Fruit fly (Drosophila melanogaster) whole organism, embryonic: ENCODE results near the gene CG8312.

ENCODE experiments used
- ATbp ChIP-seq: fragments of 200-800 bp; sonication (Bioruptor generic); optimal IDR thresholded peaks from 2 replicates; lab custom pipeline; 2017; ENCODE audit warnings: missing biosample characterization, mild to moderate bottlenecking, missing genetic modification characterization, missing genetic modification reagents
- B-H2 ChIP-seq: fragments of 200-800 bp; sonication (Bioruptor generic); optimal IDR thresholded peaks from 2 replicates; lab custom pipeline; 2018; ENCODE audit warnings: missing biosample characterization, mild to moderate bottlenecking, missing genetic modification characterization
- Bgb ChIP-seq: fragments of 200-800 bp; sonication (Bioruptor generic); IDR thresholded peaks from 2 replicates; pipeline ENCODE4 v1.3.6; 2022; ENCODE audit warnings: missing biosample characterization, missing genetic modification characterization; ENCODE audit not compliant: partially characterized antibody
- BtbVII ChIP-seq: fragments of 200-800 bp; sonication (Bioruptor generic); optimal IDR thresholded peaks from 3 replicates; lab custom pipeline; 2017; ENCODE audit warnings: missing biosample characterization, mild to moderate bottlenecking, missing genetic modification characterization
- CG10979 ChIP-seq: fragments of 200-800 bp; sonication (Bioruptor generic); optimal IDR thresholded peaks from 2 replicates; lab custom pipeline; 2018; ENCODE audit warnings: missing biosample characterization, mild to moderate bottlenecking, missing genetic modification characterization, moderate library complexity
- CG11560 ChIP-seq: fragments of 200-800 bp; sonication (Bioruptor generic); IDR thresholded peaks from 3 replicates; pipeline ENCODE4 v1.3.6; 2022; ENCODE audit warnings: missing biosample characterization, missing genetic modification characterization
- CG11696 ChIP-seq: fragments of 200-800 bp; sonication (Bioruptor generic); IDR thresholded peaks from 2 replicates; pipeline ENCODE4 v1.3.6; 2022; ENCODE audit warnings: missing biosample characterization, missing genetic modification characterization
- CG12391 ChIP-seq: fragments of 200-800 bp; sonication (Bioruptor generic); optimal IDR thresholded peaks from 3 replicates; lab custom pipeline; 2018; ENCODE audit warnings: missing biosample characterization, mild to moderate bottlenecking, missing genetic modification characterization, moderate library complexity
- CG13424 ChIP-seq: fragments of 200-800 bp; sonication (Bioruptor generic); optimal IDR thresholded peaks from 2 replicates; lab custom pipeline; 2019; ENCODE audit warnings: missing biosample characterization, mild to moderate bottlenecking, missing genetic modification characterization, moderate library complexity
- CG13775 ChIP-seq: fragments of 200-800 bp; sonication (Bioruptor generic); optimal IDR thresholded peaks from 3 replicates; lab custom pipeline; 2017; ENCODE audit warnings: missing biosample characterization, mild to moderate bottlenecking, missing genetic modification characterization
- CG14014 ChIP-seq: fragments of 200-800 bp; sonication (Bioruptor generic); IDR thresholded peaks from 2 replicates; pipeline ENCODE4 v1.3.6; 2022; ENCODE audit warnings: missing biosample characterization, missing genetic modification characterization
- CG14050 ChIP-seq: fragments of 200-800 bp; sonication (Bioruptor generic); IDR thresholded peaks from 3 replicates; pipeline ENCODE4 v1.3.6; 2022; ENCODE audit warnings: missing biosample characterization, missing genetic modification characterization
- CG14710 ChIP-seq: fragments of 200-800 bp; sonication (Bioruptor generic); optimal IDR thresholded peaks from 3 replicates; lab custom pipeline; 2019; ENCODE audit warnings: missing biosample characterization, mild to moderate bottlenecking, missing genetic modification characterization, moderate library complexity
- CG15479 ChIP-seq: fragments of 200-800 bp; sonication (Bioruptor generic); optimal IDR thresholded peaks from 3 replicates; lab custom pipeline; 2019; ENCODE audit warnings: missing biosample characterization, mild to moderate bottlenecking, missing genetic modification characterization, moderate library complexity
- CG17829 ChIP-seq: fragments of 200-800 bp; optimal IDR thresholded peaks from 2 replicates; lab custom pipeline; 2019; ENCODE audit warnings: missing biosample characterization, mild to moderate bottlenecking, missing genetic modification characterization, moderate library complexity
- CG18262 ChIP-seq: fragments of 200-800 bp; optimal IDR thresholded peaks from 3 replicates; lab custom pipeline; 2019; ENCODE audit warnings: missing biosample characterization, mild to moderate bottlenecking, missing genetic modification characterization, moderate library complexity
- CG18764 ChIP-seq: fragments of 200-800 bp; sonication (Bioruptor generic); optimal IDR thresholded peaks from 3 replicates; lab custom pipeline; 2016; ENCODE audit warnings: missing biosample characterization, missing genetic modification characterization
- CG30431 ChIP-seq: fragments of 200-800 bp; sonication (Bioruptor generic); optimal IDR thresholded peaks from 2 replicates; lab custom pipeline; 2017; ENCODE audit warnings: missing biosample characterization, missing genetic modification characterization
- CG32767 ChIP-seq: fragments of 200-800 bp; sonication (Bioruptor generic); IDR thresholded peaks from 2 replicates; pipeline ENCODE4 v1.3.6; 2022; ENCODE audit warnings: missing biosample characterization, missing genetic modification characterization
- CG3407 ChIP-seq: fragments of 200-800 bp; sonication (Bioruptor generic); optimal IDR thresholded peaks from 2 replicates; lab custom pipeline; 2018; ENCODE audit warnings: missing biosample characterization, mild to moderate bottlenecking, missing genetic modification characterization
- CG7556 ChIP-seq: fragments of 200-800 bp; sonication (Bioruptor generic); optimal IDR thresholded peaks from 2 replicates; lab custom pipeline; 2017; ENCODE audit warnings: missing biosample characterization, mild to moderate bottlenecking, missing genetic modification characterization
- CG8089 ChIP-seq: fragments of 200-800 bp; sonication (Bioruptor generic); optimal IDR thresholded peaks from 3 replicates; lab custom pipeline; 2016; ENCODE audit warnings: missing biosample characterization, missing genetic modification characterization
- CG8359 ChIP-seq: fragments of 200-800 bp; sonication (Bioruptor generic); optimal IDR thresholded peaks from 2 replicates; lab custom pipeline; 2017; ENCODE audit warnings: missing biosample characterization, mild to moderate bottlenecking, missing genetic modification characterization, borderline replicate concordance
- CG9609 ChIP-seq: fragments of 200-800 bp; sonication (Bioruptor generic); optimal IDR thresholded peaks from 3 replicates; lab custom pipeline; 2016; ENCODE audit warnings: missing biosample characterization, missing genetic modification characterization
- CG9797 ChIP-seq: fragments of 200-800 bp; sonication (Bioruptor generic); optimal IDR thresholded peaks from 3 replicates; lab custom pipeline; 2018; ENCODE audit warnings: missing biosample characterization, mild to moderate bottlenecking, missing genetic modification characterization
- Ets65A ChIP-seq: fragments of 200-800 bp; sonication (Bioruptor generic); peaks from one replicate; lab custom pipeline; 2016; ENCODE audit warnings: missing biosample characterization, missing genetic modification characterization
- Ets97D ChIP-seq: fragments of 200-800 bp; sonication (Bioruptor generic); optimal IDR thresholded peaks from 3 replicates; lab custom pipeline; 2016; ENCODE audit warnings: missing biosample characterization, missing genetic modification characterization
- H15 ChIP-seq: fragments of 200-800 bp; sonication (Bioruptor generic); IDR thresholded peaks from 3 replicates; pipeline ENCODE4 v1.3.6; 2022; ENCODE audit warnings: missing biosample characterization, missing genetic modification characterization
- Hr3 ChIP-seq: fragments of 200-800 bp; sonication (Bioruptor generic); optimal IDR thresholded peaks from 3 replicates; lab custom pipeline; 2016; ENCODE audit warnings: missing biosample characterization, missing genetic modification characterization
- MBD-R2 ChIP-seq: fragments of 200-800 bp; sonication (Bioruptor generic); IDR thresholded peaks from 2 replicates; pipeline ENCODE4 v1.3.6; 2022; ENCODE audit warnings: missing biosample characterization, missing genetic modification characterization
- Myb ChIP-seq: fragments of 200-800 bp; sonication (Bioruptor generic); optimal IDR thresholded peaks from 2 replicates; lab custom pipeline; 2016; ENCODE audit warnings: missing biosample characterization, missing genetic modification characterization
- Neu2 ChIP-seq: fragments of 200-800 bp; sonication (Bioruptor generic); optimal IDR thresholded peaks from 3 replicates; lab custom pipeline; 2016; ENCODE audit warnings: missing biosample characterization, missing genetic modification characterization, borderline replicate concordance
- Oli ChIP-seq: fragments of 200-800 bp; sonication (Bioruptor generic); optimal IDR thresholded peaks from 2 replicates; lab custom pipeline; 2018; ENCODE audit warnings: missing biosample characterization, mild to moderate bottlenecking, missing genetic modification characterization, moderate library complexity
- Ptx1 ChIP-seq: fragments of 200-800 bp; sonication (Bioruptor generic); IDR thresholded peaks from 2 replicates; pipeline ENCODE4 v1.3.6; 2022; ENCODE audit warnings: missing biosample characterization, missing genetic modification characterization
- ac ChIP-seq: fragments of 200-800 bp; sonication (Bioruptor generic); optimal IDR thresholded peaks from 3 replicates; lab custom pipeline; 2017; ENCODE audit warnings: missing biosample characterization, mild to moderate bottlenecking, missing genetic modification characterization
- bab2 ChIP-seq: fragments of 200-800 bp; sonication (Bioruptor generic); optimal IDR thresholded peaks from 2 replicates; lab custom pipeline; 2016; ENCODE audit warnings: missing biosample characterization, missing genetic modification characterization
- ci ChIP-seq: fragments of 200-800 bp; sonication (Bioruptor generic); IDR thresholded peaks from 3 replicates; pipeline ENCODE4 v1.3.6; 2022; ENCODE audit warnings: missing biosample characterization, missing genetic modification characterization
- dmrt11E ChIP-seq: fragments of 200-800 bp; sonication (Bioruptor generic); optimal IDR thresholded peaks from 3 replicates; lab custom pipeline; 2018; ENCODE audit warnings: missing biosample characterization, mild to moderate bottlenecking, missing genetic modification characterization, moderate library complexity
- eyg ChIP-seq: fragments of 200-800 bp; sonication (Bioruptor generic); optimal IDR thresholded peaks from 3 replicates; lab custom pipeline; 2016; ENCODE audit warnings: missing biosample characterization, missing genetic modification characterization
- gem ChIP-seq: fragments of 200-800 bp; sonication (Bioruptor generic); optimal IDR thresholded peaks from 2 replicates; lab custom pipeline; 2019; ENCODE audit warnings: missing biosample characterization, mild to moderate bottlenecking, missing genetic modification characterization, moderate library complexity
- grau ChIP-seq: fragments of 200-800 bp; optimal IDR thresholded peaks from 3 replicates; lab custom pipeline; 2019; ENCODE audit warnings: missing biosample characterization, mild to moderate bottlenecking, missing genetic modification characterization, moderate library complexity
- hth ChIP-seq: fragments of >200 bp; optimal IDR thresholded peaks from 2 replicates; lab custom pipeline; 2017; ENCODE audit warnings: inconsistent platforms
- lbe ChIP-seq: fragments of 200-800 bp; sonication (Bioruptor generic); optimal IDR thresholded peaks from 2 replicates; lab custom pipeline; 2016; ENCODE audit warnings: missing biosample characterization, mild to moderate bottlenecking, missing genetic modification characterization
- nmo ChIP-seq: fragments of 200-800 bp; sonication (Bioruptor generic); optimal IDR thresholded peaks from 2 replicates; lab custom pipeline; 2018; ENCODE audit warnings: missing biosample characterization, mild to moderate bottlenecking, missing genetic modification characterization, moderate library complexity
- pros ChIP-seq: fragments of 200-800 bp; sonication (Bioruptor generic); optimal IDR thresholded peaks from 3 replicates; lab custom pipeline; 2019; ENCODE audit warnings: missing biosample characterization, mild to moderate bottlenecking, missing genetic modification characterization, moderate library complexity
- shn ChIP-seq: fragments of 200-800 bp; sonication (Bioruptor generic); optimal IDR thresholded peaks from 3 replicates; lab custom pipeline; 2016; ENCODE audit warnings: missing biosample characterization, missing genetic modification characterization
- stwl ChIP-seq: fragments of 200-800 bp; sonication (Bioruptor generic); optimal IDR thresholded peaks from 3 replicates; lab custom pipeline; 2018; ENCODE audit warnings: missing biosample characterization, mild to moderate bottlenecking, missing genetic modification characterization, moderate library complexity
- tin ChIP-seq: fragments of 200-800 bp; sonication (Bioruptor generic); optimal IDR thresholded peaks from 3 replicates; lab custom pipeline; 2016; ENCODE audit warnings: missing biosample characterization, missing genetic modification characterization
- trem ChIP-seq: fragments of 200-800 bp; optimal IDR thresholded peaks from 3 replicates; lab custom pipeline; 2019; ENCODE audit warnings: missing biosample characterization, mild to moderate bottlenecking, missing genetic modification characterization, moderate library complexity
- tup ChIP-seq: fragments of 200-800 bp; sonication (Bioruptor generic); optimal IDR thresholded peaks from 2 replicates; lab custom pipeline; 2016; ENCODE audit warnings: missing biosample characterization, mild to moderate bottlenecking, missing genetic modification characterization, moderate library complexity
- zfh1 ChIP-seq: fragments of 200-800 bp; sonication (Bioruptor generic); IDR thresholded peaks from 3 replicates; pipeline ENCODE4 v1.3.6; 2022; ENCODE audit warnings: missing biosample characterization, missing genetic modification characterization

CG8312 gene

dm6 chr3R:9605084-9605483 lies 14.0 kb downstream of the CG8312 start (continued):
- TF ChIP-seq Ets65A (GFP tag; lab: Kevin White, UChicago), result no peak
- TF ChIP-seq tup (GFP tag; lab: Kevin White, UChicago), result peak; percentile 8
- no peak for TF ChIP-seq hth (lab: Kevin White, UChicago)
- no peak for TF ChIP-seq CG15479 (GFP tag; lab: Kevin White, UChicago)
- peak; percentile 4 for TF ChIP-seq Oli (tag; lab: Kevin White, UChicago)
- peak; percentile 16 for TF ChIP-seq Hr3 (GFP tag; lab: Kevin White, UChicago)
- peak; percentile 2 for TF ChIP-seq stwl (tag; lab: Kevin White, UChicago)
- TF ChIP-seq Bgb (GFP tag; lab: Robert Waterston, UW), result no peak
- TF ChIP-seq H15 (GFP tag; lab: Robert Waterston, UW), result 0 out of 3 replicates have a peak, but pooled peaks have one; percentile 36
- TF ChIP-seq CG18262 (tag; lab: Kevin White, UChicago), result peak; percentile 77
- no peak for TF ChIP-seq eyg (GFP tag; lab: Kevin White, UChicago)
- TF ChIP-seq CG30431 (GFP tag; lab: Kevin White, UChicago), result peak; percentile 49
- TF ChIP-seq CG32767 (GFP tag; lab: Robert Waterston, UW), result no peak
- TF ChIP-seq CG8359 (GFP tag; lab: Kevin White, UChicago), result peak; percentile 42
- TF ChIP-seq B-H2, result no peak
- peak; percentile 38 for TF ChIP-seq pros
- no peak for TF ChIP-seq ATbp
- peak; percentile 38 for TF ChIP-seq CG12391
- peak; percentile 13 for TF ChIP-seq Neu2 (GFP tag; lab: Kevin White, UChicago)
- TF ChIP-seq CG18764 (GFP tag; lab: Kevin White, UChicago), result peak; percentile 29
- TF ChIP-seq CG11560 (tag; lab: Robert Waterston, UW), result no peak
- peak; percentile 79 for TF ChIP-seq CG10979 (tag; lab: Kevin White, UChicago)
- TF ChIP-seq CG9609 (GFP tag; lab: Kevin White, UChicago), result peak; percentile 10
- TF ChIP-seq ci (GFP tag; lab: Robert Waterston, UW), result peak; percentile 52; the same call in 1 of the 3 replicates
- peak; percentile 12 for TF ChIP-seq ac (GFP tag; lab: Kevin White, UChicago)
- peak; percentile 63 for TF ChIP-seq nmo (GFP tag; lab: Kevin White, UChicago)
- TF ChIP-seq CG14050 (GFP tag; lab: Robert Waterston, UW), result no peak
- peak; percentile 41 for TF ChIP-seq trem (tag; lab: Kevin White, UChicago)
- TF ChIP-seq tin (GFP tag; lab: Kevin White, UChicago), result peak; percentile 57
- peak; percentile 67 for TF ChIP-seq CG14710 (tag; lab: Kevin White, UChicago)
- no peak for TF ChIP-seq lbe
- TF ChIP-seq CG8089 (GFP tag; lab: Kevin White, UChicago), result peak; percentile 14
- TF ChIP-seq CG17829 (tag; lab: Kevin White, UChicago), result peak; percentile 78
- peak; percentile 28 for TF ChIP-seq grau (tag; lab: Kevin White, UChicago)
- TF ChIP-seq zfh1 (GFP tag; lab: Robert Waterston, UW), result peak; percentile 68; the same call in 1 of the 3 replicates
- TF ChIP-seq CG13775 (GFP tag; lab: Kevin White, UChicago), result peak; percentile 44
- peak; percentile 24 for TF ChIP-seq CG3407
- TF ChIP-seq CG14014 (GFP tag; lab: Robert Waterston, UW), result no peak
- no peak for TF ChIP-seq Ets97D (GFP tag; lab: Kevin White, UChicago)
- TF ChIP-seq dmrt11E (tag; lab: Kevin White, UChicago), result peak; percentile 81
- TF ChIP-seq Ptx1, result 0 out of 2 replicates have a peak, but pooled peaks have one; percentile 10
- TF ChIP-seq CG13424 (tag; lab: Kevin White, UChicago), result peak; percentile 8
- TF ChIP-seq gem (tag; lab: Kevin White, UChicago), result peak; percentile 58
- no peak for TF ChIP-seq CG9797 (GFP tag; lab: Kevin White, UChicago)
- peak; percentile 36 for TF ChIP-seq bab2 (GFP tag; lab: Kevin White, UChicago)
- TF ChIP-seq shn, result no peak
- no peak for TF ChIP-seq CG11696 (GFP tag; lab: Robert Waterston, UW)
- TF ChIP-seq Myb (GFP tag; lab: Kevin White, UChicago), result no peak
- no peak for TF ChIP-seq BtbVII
- no peak for TF ChIP-seq MBD-R2
- no peak for TF ChIP-seq CG7556 (GFP tag; lab: Kevin White, UChicago)
